Fruit fly (Drosophila melanogaster) whole organism, embryonic: ENCODE results near the gene CAH7.

Source experiments
- Aef1 ChIP-seq: fragments of 200-800 bp; sonication (Bioruptor generic); IDR thresholded peaks from 3 replicates; pipeline ENCODE4 v1.3.6; 2022; ENCODE audit warnings: missing biosample characterization, missing genetic modification characterization
- B-H2 ChIP-seq: fragments of 200-800 bp; sonication (Bioruptor generic); optimal IDR thresholded peaks from 2 replicates; lab custom pipeline; 2018; ENCODE audit warnings: missing biosample characterization, mild to moderate bottlenecking, missing genetic modification characterization
- Blimp-1 ChIP-seq: fragments of 200-800 bp; sonication (Bioruptor generic); optimal IDR thresholded peaks from 3 replicates; lab custom pipeline; 2018; ENCODE audit warnings: missing biosample characterization, missing genetic modification characterization, mild to moderate bottlenecking, moderate library complexity, missing genetic modification reagents
- CG11696 ChIP-seq: fragments of 200-800 bp; sonication (Bioruptor generic); IDR thresholded peaks from 2 replicates; pipeline ENCODE4 v1.3.6; 2022; ENCODE audit warnings: missing biosample characterization, missing genetic modification characterization
- CG12219 ChIP-seq: fragments of 200-800 bp; sonication (Bioruptor generic); optimal IDR thresholded peaks from 3 replicates; lab custom pipeline; 2018; ENCODE audit warnings: missing biosample characterization, mild to moderate bottlenecking, missing genetic modification characterization
- CG1233 ChIP-seq: fragments of 200-800 bp; sonication (Bioruptor generic); optimal IDR thresholded peaks from 4 replicates; lab custom pipeline; 2018; ENCODE audit warnings: missing biosample characterization, mild to moderate bottlenecking, missing genetic modification characterization
- CG13296 ChIP-seq: fragments of 200-800 bp; sonication (Bioruptor generic); optimal IDR thresholded peaks from 3 replicates; lab custom pipeline; 2018; ENCODE audit warnings: missing biosample characterization, mild to moderate bottlenecking, missing genetic modification characterization
- CG17328 ChIP-seq: fragments of 200-800 bp; sonication (Bioruptor generic); IDR thresholded peaks from 2 replicates; pipeline ENCODE4 v1.3.6; 2022; ENCODE audit warnings: missing biosample characterization, missing genetic modification characterization
- CG18599 ChIP-seq: fragments of 200-800 bp; sonication (Bioruptor generic); optimal IDR thresholded peaks from 3 replicates; lab custom pipeline; 2017; ENCODE audit warnings: missing biosample characterization, missing genetic modification characterization, mild to moderate bottlenecking, moderate library complexity, missing genetic modification reagents
- CG34224 ChIP-seq: fragments of 200-800 bp; sonication (Bioruptor generic); IDR thresholded peaks from 3 replicates; pipeline ENCODE4 v1.3.6; 2022; ENCODE audit warnings: missing biosample characterization, missing genetic modification characterization; ENCODE audit not compliant: partially characterized antibody
- CG34376 ChIP-seq: fragments of 200-800 bp; sonication (Bioruptor generic); optimal IDR thresholded peaks from 2 replicates; lab custom pipeline; 2018; ENCODE audit warnings: missing biosample characterization, mild to moderate bottlenecking, missing genetic modification characterization
- CG3838 ChIP-seq: fragments of 200-800 bp; sonication (Bioruptor generic); optimal IDR thresholded peaks from 3 replicates; lab custom pipeline; 2016; ENCODE audit warnings: missing biosample characterization, missing genetic modification characterization
- CG4707 ChIP-seq: fragments of 200-800 bp; sonication (Bioruptor generic); optimal IDR thresholded peaks from 2 replicates; lab custom pipeline; 2018; ENCODE audit warnings: missing biosample characterization, mild to moderate bottlenecking, missing genetic modification characterization, moderate library complexity
- CG6654 ChIP-seq: fragments of 200-800 bp; sonication (Bioruptor generic); optimal IDR thresholded peaks from 2 replicates; lab custom pipeline; 2017; ENCODE audit warnings: missing biosample characterization, mild to moderate bottlenecking, missing genetic modification characterization
- CG6813 ChIP-seq: fragments of 200-800 bp; sonication (Bioruptor generic); optimal IDR thresholded peaks from 2 replicates; lab custom pipeline; 2017; ENCODE audit warnings: missing biosample characterization, missing genetic modification characterization, mild to moderate bottlenecking, moderate library complexity, missing genetic modification reagents
- CG8290 ChIP-seq, 3 experiments: fragments of 200-800 bp; sonication (Bioruptor generic); optimal IDR thresholded peaks; 2 replicates each; lab custom pipeline; 2016 to 2019; ENCODE audit warnings: missing biosample characterization in 3 of 3, missing genetic modification characterization in 3 of 3, mild to moderate bottlenecking in 2 of 3, moderate library complexity in 1 of 3
- CG8359 ChIP-seq: fragments of 200-800 bp; sonication (Bioruptor generic); optimal IDR thresholded peaks from 2 replicates; lab custom pipeline; 2017; ENCODE audit warnings: missing biosample characterization, mild to moderate bottlenecking, missing genetic modification characterization, borderline replicate concordance
- CG8924 ChIP-seq: fragments of 200-800 bp; optimal IDR thresholded peaks from 3 replicates; lab custom pipeline; 2019; ENCODE audit warnings: missing biosample characterization, mild to moderate bottlenecking, missing genetic modification characterization, moderate library complexity
- CG9817 ChIP-seq: fragments of 200-800 bp; sonication (Bioruptor generic); optimal IDR thresholded peaks from 2 replicates; lab custom pipeline; 2018; ENCODE audit warnings: missing biosample characterization, mild to moderate bottlenecking, missing genetic modification characterization, moderate library complexity
- E2f1 ChIP-seq: fragments of 200-800 bp; sonication (Bioruptor generic); IDR thresholded peaks from 2 replicates; pipeline ENCODE4 v1.3.6; 2022; ENCODE audit warnings: missing biosample characterization, missing genetic modification characterization
- Eip74EF ChIP-seq, 2 experiments: fragments of 200-800 bp in 1 of 2; fragments of >200 bp in 1 of 2; sonication (Bioruptor generic) in 1 of 2; optimal IDR thresholded peaks; 2 replicates each; lab custom pipeline; 2017 to 2019; ENCODE audit warnings: missing biosample characterization in 2 of 2, missing genetic modification characterization in 2 of 2, mild to moderate bottlenecking in 1 of 2, moderate library complexity in 1 of 2
- GATAe ChIP-seq: fragments of 200-800 bp; sonication (Bioruptor generic); conservative IDR thresholded peaks from 2 replicates; pipeline ENCODE4 v1.3.6; 2022; ENCODE audit warnings: missing biosample characterization, missing genetic modification characterization
- HmgD ChIP-seq: fragments of 200-800 bp; sonication (Bioruptor generic); optimal IDR thresholded peaks from 3 replicates; lab custom pipeline; 2016; ENCODE audit warnings: missing biosample characterization, missing genetic modification characterization
- MBD-R2 ChIP-seq: fragments of 200-800 bp; sonication (Bioruptor generic); IDR thresholded peaks from 2 replicates; pipeline ENCODE4 v1.3.6; 2022; ENCODE audit warnings: missing biosample characterization, missing genetic modification characterization
- Neu2 ChIP-seq: fragments of 200-800 bp; sonication (Bioruptor generic); optimal IDR thresholded peaks from 3 replicates; lab custom pipeline; 2016; ENCODE audit warnings: missing biosample characterization, missing genetic modification characterization, borderline replicate concordance
- Nf-YA ChIP-seq: fragments of 200-800 bp; sonication (Bioruptor generic); IDR thresholded peaks from 2 replicates; pipeline ENCODE4 v1.3.6; 2022; ENCODE audit warnings: missing biosample characterization, missing genetic modification characterization
- Pdp1 ChIP-seq, 2 experiments: fragments of 200-800 bp; sonication (Bioruptor generic); optimal IDR thresholded peaks; 3 replicates each; lab custom pipeline; 2016; ENCODE audit warnings: missing biosample characterization in 2 of 2, missing genetic modification characterization in 2 of 2, mild to moderate bottlenecking in 1 of 2, moderate library complexity in 1 of 2
- Sry-β ChIP-seq: fragments of 200-800 bp; sonication (Bioruptor generic); optimal IDR thresholded peaks from 2 replicates; lab custom pipeline; 2018; ENCODE audit warnings: missing biosample characterization, mild to moderate bottlenecking, missing genetic modification characterization, moderate library complexity
- TFAM ChIP-seq: fragments of 200-800 bp; sonication (Bioruptor generic); optimal IDR thresholded peaks from 2 replicates; lab custom pipeline; 2017; ENCODE audit warnings: missing biosample characterization, missing genetic modification characterization, inconsistent platforms
- cad ChIP-seq: fragments of >200 bp; optimal IDR thresholded peaks from 2 replicates; lab custom pipeline; 2017; ENCODE audit warnings: missing biosample characterization, missing genetic modification characterization
- cwo ChIP-seq: fragments of 200-800 bp; sonication (Bioruptor generic); optimal IDR thresholded peaks from 3 replicates; lab custom pipeline; 2017; ENCODE audit warnings: missing biosample characterization, missing genetic modification characterization, mild to moderate bottlenecking, moderate library complexity, missing genetic modification reagents
- eve ChIP-seq, 2 experiments: fragments of >200 bp; optimal IDR thresholded peaks; 2 replicates each; lab custom pipeline; 2017; ENCODE audit warnings: missing biosample characterization in 2 of 2, missing genetic modification characterization in 2 of 2
- ftz-f1 ChIP-seq: fragments of 200-800 bp; sonication (Bioruptor generic); optimal IDR thresholded peaks from 2 replicates; lab custom pipeline; 2016; ENCODE audit warnings: missing biosample characterization, missing genetic modification characterization
- gem ChIP-seq: fragments of 200-800 bp; sonication (Bioruptor generic); optimal IDR thresholded peaks from 2 replicates; lab custom pipeline; 2019; ENCODE audit warnings: missing biosample characterization, mild to moderate bottlenecking, missing genetic modification characterization, moderate library complexity
- lab ChIP-seq: fragments of 200-800 bp; sonication (Bioruptor generic); optimal IDR thresholded peaks from 3 replicates; lab custom pipeline; 2017; ENCODE audit warnings: missing biosample characterization, missing genetic modification characterization, mild to moderate bottlenecking, moderate library complexity, missing genetic modification reagents
- nerfin-2 ChIP-seq: fragments of 200-800 bp; sonication (Bioruptor generic); IDR thresholded peaks from 2 replicates; pipeline ENCODE4 v1.3.6; 2022; ENCODE audit warnings: missing biosample characterization, missing genetic modification characterization; ENCODE audit not compliant: partially characterized antibody
- pb ChIP-seq: fragments of 200-800 bp; sonication (Bioruptor generic); optimal IDR thresholded peaks from 3 replicates; lab custom pipeline; 2016; ENCODE audit warnings: missing biosample characterization, missing genetic modification characterization
- row ChIP-seq: fragments of 200-800 bp; sonication (Bioruptor generic); IDR thresholded peaks from 3 replicates; pipeline ENCODE4 v1.3.6; 2022; ENCODE audit warnings: missing biosample characterization, missing genetic modification characterization
- schlank ChIP-seq: fragments of 200-800 bp; sonication (Bioruptor generic); optimal IDR thresholded peaks from 2 replicates; lab custom pipeline; 2018; ENCODE audit warnings: missing biosample characterization, mild to moderate bottlenecking, missing genetic modification characterization
- sim ChIP-seq: fragments of 200-800 bp; sonication (Bioruptor generic); IDR thresholded peaks from 2 replicates; pipeline ENCODE4 v1.3.6; 2022; ENCODE audit warnings: missing biosample characterization, missing genetic modification characterization
- tgo ChIP-seq: fragments of 200-800 bp; sonication (Bioruptor generic); IDR thresholded peaks from 3 replicates; pipeline ENCODE4 v1.3.6; 2022; ENCODE audit warnings: missing biosample characterization, missing genetic modification characterization

The CAH7 gene

dm6 chr3R:10099401-10099848 lies 12.6 kb upstream of the CAH7 start (continued):
- no peak for TF ChIP-seq cad (GFP tag; lab: Kevin White, UChicago)
- no peak for TF ChIP-seq sim (GFP tag; lab: Robert Waterston, UW)
- no peak for TF ChIP-seq pb
- no peak for TF ChIP-seq eve (GFP tag; optimal IDR thresholded peaks at IDR 0.05; lab: Kevin White, UChicago)
- peak; percentile 77 for TF ChIP-seq GATAe (GFP tag; lab: Robert Waterston, UW)
- TF ChIP-seq CG17328 (GFP tag; lab: Robert Waterston, UW): no peak
- TF ChIP-seq CG3838 (GFP tag; lab: Kevin White, UChicago): no peak
- no peak for TF ChIP-seq TFAM (GFP tag; lab: Kevin White, UChicago)
- no peak for TF ChIP-seq CG8924 (tag; lab: Kevin White, UChicago)
- no peak for TF ChIP-seq CG8359
- no peak for TF ChIP-seq tgo (GFP tag; lab: Robert Waterston, UW)
- TF ChIP-seq B-H2 (GFP tag; lab: Kevin White, UChicago): no peak
- no peak for TF ChIP-seq Blimp-1
- no peak for TF ChIP-seq CG8290 (GFP tag; optimal IDR thresholded peaks at IDR 0.05; lab: Kevin White, UChicago)
- peak in 1 of 2 experiments; percentile 46 for TF ChIP-seq CG8290 (tag; optimal IDR thresholded peaks at IDR 0.05; lab: Kevin White, UChicago)
- TF ChIP-seq nerfin-2 (GFP tag; lab: Robert Waterston, UW): no peak
- no peak for TF ChIP-seq CG1233
- peak; percentile 17; the same call in 1 of the 2 replicates for TF ChIP-seq MBD-R2 (GFP tag; lab: Robert Waterston, UW)
- TF ChIP-seq CG18599 (GFP tag; lab: Kevin White, UChicago): peak; percentile 32
- no peak for TF ChIP-seq gem (tag; lab: Kevin White, UChicago)
- TF ChIP-seq Eip74EF (GFP tag; optimal IDR thresholded peaks at IDR 0.05; lab: Kevin White, UChicago): peak in 1 of 2 experiments; percentile 58
- no peak for TF ChIP-seq Aef1 (GFP tag; lab: Robert Waterston, UW)
- peak; percentile 33 for TF ChIP-seq CG6813 (GFP tag; lab: Kevin White, UChicago)
- TF ChIP-seq lab: peak; percentile 73
- peak; percentile 67 for TF ChIP-seq CG11696 (GFP tag; lab: Robert Waterston, UW)
- no peak for TF ChIP-seq CG9817
- peak; percentile 90 for TF ChIP-seq CG34376
- TF ChIP-seq HmgD (GFP tag; lab: Kevin White, UChicago): no peak
- TF ChIP-seq row (GFP tag; lab: Robert Waterston, UW): peak; percentile 23; the same call in 1 of the 3 replicates
- no peak for TF ChIP-seq Sry-β (GFP tag; lab: Kevin White, UChicago)
- peak; percentile 8 for TF ChIP-seq CG12219
- no peak for TF ChIP-seq CG4707 (GFP tag; lab: Kevin White, UChicago)
- no peak for TF ChIP-seq E2f1 (GFP tag; lab: Robert Waterston, UW)
- TF ChIP-seq Pdp1 (GFP tag; optimal IDR thresholded peaks at IDR 0.05; lab: Kevin White, UChicago): peak in 1 of 2 experiments; percentile 98
- TF ChIP-seq ftz-f1 (GFP tag; lab: Kevin White, UChicago): peak; percentile 36
- TF ChIP-seq Nf-YA: 0 out of 2 replicates have a peak, but pooled peaks have one; percentile 20
- no peak for TF ChIP-seq Neu2
- peak; percentile 74 for TF ChIP-seq cwo
- TF ChIP-seq CG34224: no peak
- no peak for TF ChIP-seq CG6654 (GFP tag; lab: Kevin White, UChicago)
- peak; percentile 34 for TF ChIP-seq CG13296 (GFP tag; lab: Kevin White, UChicago)
- peak; percentile 22 for TF ChIP-seq schlank (tag; lab: Kevin White, UChicago)
